Worm (Caenorhabditis elegans) whole organism, midembryonic: ENCODE data around the gene C49H3.16.

Experiments used
- T22C8.4 ChIP-seq: fragments of 200-800 bp; sonication (Bioruptor generic); IDR thresholded peaks from 2 replicates; pipeline ENCODE4 v1.3.6; 2022; ENCODE audit warnings: missing genetic modification characterization, missing compliant biosample characterization
- cog-1 ChIP-seq: sonication (generic microtip); optimal IDR thresholded peaks from 2 replicates; lab custom pipeline; 2016; ENCODE audit warnings: missing genetic modification characterization, missing compliant biosample characterization
- flt-1 ChIP-seq: fragments of 200-800 bp; sonication (Bioruptor generic); IDR thresholded peaks from 2 replicates; pipeline ENCODE4 v1.3.6; 2022; ENCODE audit warnings: missing genetic modification characterization, missing compliant biosample characterization
- klf-2 ChIP-seq: fragments of 200-800 bp; sonication (Bioruptor generic); conservative IDR thresholded peaks from 2 replicates; pipeline ENCODE4 v1.3.6; 2022; ENCODE audit warnings: missing genetic modification reagents, missing genetic modification characterization, missing compliant biosample characterization
- med-1 ChIP-seq: sonication (generic microtip); optimal IDR thresholded peaks from 2 replicates; lab custom pipeline; 2017; ENCODE audit warnings: missing genetic modification characterization, mild to moderate bottlenecking, missing compliant biosample characterization, antibody characterized with exemption, missing genetic modification reagents; ENCODE audit not compliant: insufficient read depth
- ref-1 ChIP-seq: fragments of 200-800 bp; sonication (Bioruptor generic); conservative IDR thresholded peaks from 2 replicates; pipeline ENCODE4 v1.3.6; 2022; ENCODE audit warnings: missing genetic modification reagents, missing genetic modification characterization, missing compliant biosample characterization
- tab-1 ChIP-seq: fragments of 200-800 bp; sonication (Bioruptor generic); IDR thresholded peaks from 2 replicates; pipeline ENCODE4 v1.3.6; 2022; ENCODE audit warnings: missing genetic modification characterization, missing compliant biosample characterization
- ztf-29 ChIP-seq: fragments of 200-800 bp; sonication (Bioruptor generic); IDR thresholded peaks from 2 replicates; pipeline ENCODE4 v1.3.6; 2022; ENCODE audit warnings: missing genetic modification reagents, missing genetic modification characterization, missing compliant biosample characterization

ce11 chrIV:7931873-7932272, 11.6 kb downstream of the C49H3.16 start:
- TF ChIP-seq flt-1 (GFP tag; lab: Robert Waterston, UW) (no peak), ztf-29 (GFP tag; lab: Robert Waterston, UW) (no peak), T22C8.4 (GFP tag; lab: Robert Waterston, UW) (no peak), klf-2 (GFP tag; lab: Robert Waterston, UW) (no peak), ref-1 (no peak), cog-1 (tag; lab: Kevin White, UChicago) (no peak), tab-1 (GFP tag; lab: Robert Waterston, UW) (no peak), med-1 (GFP tag; lab: Kevin White, UChicago) (no peak)
